Fruit fly (Drosophila melanogaster) whole organism, prepupa: Measurements from ENCODE around the gene plh.

ENCODE experiments used
- Blimp-1 ChIP-seq: fragments of 200-800 bp; sonication (Bioruptor generic); optimal IDR thresholded peaks from 3 replicates; lab custom pipeline; 2017; ENCODE audit warnings: missing biosample characterization, missing genetic modification characterization, mild to moderate bottlenecking, moderate library complexity, missing genetic modification reagents
- CG10669 ChIP-seq: fragments of 200-800 bp; sonication (Bioruptor generic); optimal IDR thresholded peaks from 3 replicates; lab custom pipeline; 2018; ENCODE audit warnings: missing biosample characterization, mild to moderate bottlenecking, missing genetic modification characterization, moderate library complexity
- CG11762 ChIP-seq: fragments of 200-800 bp; sonication (Bioruptor generic); optimal IDR thresholded peaks from 3 replicates; lab custom pipeline; 2016; ENCODE audit warnings: missing biosample characterization, missing genetic modification characterization; ENCODE audit not compliant: insufficient read depth
- CG11902 ChIP-seq: fragments of 200-800 bp; sonication (Bioruptor generic); optimal IDR thresholded peaks from 3 replicates; lab custom pipeline; 2016; ENCODE audit warnings: missing biosample characterization, missing genetic modification characterization
- CG15336 ChIP-seq: fragments of 200-800 bp; sonication (Bioruptor generic); IDR thresholded peaks from 2 replicates; pipeline ENCODE4 v1.3.6; 2022; ENCODE audit warnings: missing biosample characterization, missing genetic modification characterization
- CG1621 ChIP-seq: fragments of 200-800 bp; sonication (Bioruptor generic); optimal IDR thresholded peaks from 3 replicates; lab custom pipeline; 2018; ENCODE audit warnings: missing biosample characterization, mild to moderate bottlenecking, missing genetic modification characterization
- CG16779 ChIP-seq: fragments of 200-800 bp; sonication (Bioruptor generic); optimal IDR thresholded peaks from 3 replicates; lab custom pipeline; 2017; ENCODE audit warnings: missing biosample characterization, mild to moderate bottlenecking, missing genetic modification characterization
- CG32006 ChIP-seq: fragments of 200-800 bp; sonication (Bioruptor generic); optimal IDR thresholded peaks from 3 replicates; lab custom pipeline; 2017; ENCODE audit warnings: missing biosample characterization, mild to moderate bottlenecking, missing genetic modification characterization
- CG34406 ChIP-seq: fragments of 200-800 bp; sonication (Bioruptor generic); optimal IDR thresholded peaks from 3 replicates; lab custom pipeline; 2016; ENCODE audit warnings: missing biosample characterization, missing genetic modification characterization
- CG3919 ChIP-seq: fragments of 200-800 bp; sonication (Bioruptor generic); optimal IDR thresholded peaks from 3 replicates; lab custom pipeline; 2016; ENCODE audit warnings: missing biosample characterization, missing genetic modification characterization
- CG6276 ChIP-seq: fragments of 200-800 bp; sonication (Bioruptor generic); optimal IDR thresholded peaks from 2 replicates; lab custom pipeline; 2017; ENCODE audit warnings: missing biosample characterization, mild to moderate bottlenecking, missing genetic modification characterization
- CG6792 ChIP-seq: fragments of 200-800 bp; sonication (Bioruptor generic); optimal IDR thresholded peaks from 3 replicates; lab custom pipeline; 2016; ENCODE audit warnings: missing biosample characterization, missing genetic modification characterization
- CG6854 ChIP-seq: fragments of 200-800 bp; sonication (Bioruptor generic); optimal IDR thresholded peaks from 2 replicates; lab custom pipeline; 2017; ENCODE audit warnings: missing biosample characterization, mild to moderate bottlenecking, missing genetic modification characterization
- CG7368 ChIP-seq: fragments of 200-800 bp; sonication (Bioruptor generic); optimal IDR thresholded peaks from 3 replicates; lab custom pipeline; 2016; ENCODE audit warnings: missing biosample characterization, missing genetic modification characterization
- CG8119 ChIP-seq: fragments of 200-800 bp; sonication (Bioruptor generic); IDR thresholded peaks from 3 replicates; pipeline ENCODE4 v1.3.6; 2022; ENCODE audit warnings: missing biosample characterization, missing genetic modification characterization
- CG8319 ChIP-seq: fragments of 200-800 bp; sonication (Bioruptor generic); optimal IDR thresholded peaks from 3 replicates; lab custom pipeline; 2016; ENCODE audit warnings: missing biosample characterization, missing genetic modification characterization
- CG8632 ChIP-seq: fragments of 200-800 bp; sonication (Bioruptor generic); optimal IDR thresholded peaks from 3 replicates; lab custom pipeline; 2016; ENCODE audit warnings: missing biosample characterization, missing genetic modification characterization
- Eip75B ChIP-seq: fragments of 200-800 bp; sonication (Bioruptor generic); optimal IDR thresholded peaks from 3 replicates; lab custom pipeline; 2016; ENCODE audit warnings: missing biosample characterization, missing genetic modification characterization
- Eip78C ChIP-seq: fragments of 200-800 bp; sonication (Bioruptor generic); peaks from one replicate; lab custom pipeline; 2016; ENCODE audit warnings: missing biosample characterization, missing genetic modification characterization
- Eip93F ChIP-seq: fragments of 200-800 bp; sonication (Bioruptor generic); optimal IDR thresholded peaks from 2 replicates; lab custom pipeline; 2016; ENCODE audit warnings: missing biosample characterization, mild to moderate bottlenecking, missing genetic modification characterization
- Ets96B ChIP-seq: fragments of 200-800 bp; optimal IDR thresholded peaks from 2 replicates; lab custom pipeline; 2019; ENCODE audit warnings: missing biosample characterization, mild to moderate bottlenecking, missing genetic modification characterization, moderate library complexity
- Gug ChIP-seq: fragments of 200-800 bp; sonication (Bioruptor generic); IDR thresholded peaks from 2 replicates; pipeline ENCODE4 v1.3.6; 2022; ENCODE audit warnings: missing biosample characterization, missing genetic modification characterization
- Hr39 ChIP-seq: fragments of 200-800 bp; sonication (Bioruptor generic); optimal IDR thresholded peaks from 2 replicates; lab custom pipeline; 2016; ENCODE audit warnings: missing biosample characterization, missing genetic modification characterization
- Lpt ChIP-seq: fragments of 200-800 bp; sonication (Bioruptor generic); optimal IDR thresholded peaks from 3 replicates; lab custom pipeline; 2016; ENCODE audit warnings: missing biosample characterization, missing genetic modification characterization
- Sox102F ChIP-seq: fragments of 200-800 bp; sonication (Bioruptor generic); optimal IDR thresholded peaks from 2 replicates; lab custom pipeline; 2016; ENCODE audit warnings: missing biosample characterization, mild to moderate bottlenecking, missing genetic modification characterization
- Sox14 ChIP-seq: fragments of 200-800 bp; sonication (Bioruptor generic); optimal IDR thresholded peaks from 3 replicates; lab custom pipeline; 2016; ENCODE audit warnings: missing biosample characterization, missing genetic modification characterization
- achi ChIP-seq: fragments of 200-800 bp; sonication (Bioruptor generic); optimal IDR thresholded peaks from 3 replicates; lab custom pipeline; 2016; ENCODE audit warnings: missing biosample characterization, missing genetic modification characterization
- acj6 ChIP-seq: fragments of 200-800 bp; sonication (Bioruptor generic); optimal IDR thresholded peaks from 3 replicates; lab custom pipeline; 2016; ENCODE audit warnings: missing biosample characterization, missing genetic modification characterization
- cyc ChIP-seq: fragments of 200-800 bp; sonication (Bioruptor generic); optimal IDR thresholded peaks from 3 replicates; lab custom pipeline; 2016; ENCODE audit warnings: missing biosample characterization, missing genetic modification characterization
- dac ChIP-seq: fragments of 200-800 bp; sonication (Bioruptor generic); optimal IDR thresholded peaks from 2 replicates; lab custom pipeline; 2017; ENCODE audit warnings: missing biosample characterization, mild to moderate bottlenecking, missing genetic modification characterization
- dsx ChIP-seq: fragments of 200-800 bp; optimal IDR thresholded peaks from 3 replicates; lab custom pipeline; 2019; ENCODE audit warnings: missing biosample characterization, mild to moderate bottlenecking, missing genetic modification characterization, moderate library complexity; ENCODE audit not compliant: poor library complexity, severe bottlenecking
- eg ChIP-seq: fragments of 200-800 bp; sonication (Bioruptor generic); IDR thresholded peaks from 3 replicates; pipeline ENCODE4 v1.3.6; 2022; ENCODE audit warnings: missing biosample characterization, missing genetic modification characterization
- esn ChIP-seq: fragments of 200-800 bp; sonication (Bioruptor generic); optimal IDR thresholded peaks from 2 replicates; lab custom pipeline; 2016; ENCODE audit warnings: missing biosample characterization, mild to moderate bottlenecking, missing genetic modification characterization, moderate library complexity
- fd85E ChIP-seq: fragments of 200-800 bp; sonication (Bioruptor generic); optimal IDR thresholded peaks from 3 replicates; lab custom pipeline; 2016; ENCODE audit warnings: missing biosample characterization, missing genetic modification characterization
- fkh ChIP-seq: fragments of 200-800 bp; sonication (Bioruptor generic); optimal IDR thresholded peaks from 3 replicates; lab custom pipeline; 2017; ENCODE audit warnings: missing biosample characterization, mild to moderate bottlenecking, missing genetic modification characterization, moderate library complexity
- lz ChIP-seq: fragments of 200-800 bp; sonication (Bioruptor generic); optimal IDR thresholded peaks from 3 replicates; lab custom pipeline; 2016; ENCODE audit warnings: missing biosample characterization, missing genetic modification characterization
- net ChIP-seq: fragments of 200-800 bp; sonication (Bioruptor generic); optimal IDR thresholded peaks from 3 replicates; lab custom pipeline; 2016; ENCODE audit warnings: missing biosample characterization, missing genetic modification characterization
- pdm3 ChIP-seq: fragments of 200-800 bp; sonication (Bioruptor generic); optimal IDR thresholded peaks from 3 replicates; lab custom pipeline; 2016; ENCODE audit warnings: missing biosample characterization, missing genetic modification characterization
- salr ChIP-seq, 2 experiments: fragments of 200-800 bp; sonication (Bioruptor generic); optimal IDR thresholded peaks; 3 replicates each; lab custom pipeline; 2016 to 2018; ENCODE audit warnings: missing biosample characterization in 2 of 2, missing genetic modification characterization in 2 of 2, mild to moderate bottlenecking in 1 of 2
- ss ChIP-seq, 2 experiments: fragments of 200-800 bp; sonication (Bioruptor generic); optimal IDR thresholded peaks; 2 replicates in 1 of 2; 3 replicates in 1 of 2; lab custom pipeline; 2017 to 2018; ENCODE audit warnings: mild to moderate bottlenecking in 2 of 2, missing biosample characterization in 2 of 2, missing genetic modification characterization in 2 of 2, moderate library complexity in 1 of 2
- vri ChIP-seq: fragments of 200-800 bp; sonication (Bioruptor generic); optimal IDR thresholded peaks from 3 replicates; lab custom pipeline; 2016; ENCODE audit warnings: missing biosample characterization, mild to moderate bottlenecking, missing genetic modification characterization

Gene plh

DNA sequence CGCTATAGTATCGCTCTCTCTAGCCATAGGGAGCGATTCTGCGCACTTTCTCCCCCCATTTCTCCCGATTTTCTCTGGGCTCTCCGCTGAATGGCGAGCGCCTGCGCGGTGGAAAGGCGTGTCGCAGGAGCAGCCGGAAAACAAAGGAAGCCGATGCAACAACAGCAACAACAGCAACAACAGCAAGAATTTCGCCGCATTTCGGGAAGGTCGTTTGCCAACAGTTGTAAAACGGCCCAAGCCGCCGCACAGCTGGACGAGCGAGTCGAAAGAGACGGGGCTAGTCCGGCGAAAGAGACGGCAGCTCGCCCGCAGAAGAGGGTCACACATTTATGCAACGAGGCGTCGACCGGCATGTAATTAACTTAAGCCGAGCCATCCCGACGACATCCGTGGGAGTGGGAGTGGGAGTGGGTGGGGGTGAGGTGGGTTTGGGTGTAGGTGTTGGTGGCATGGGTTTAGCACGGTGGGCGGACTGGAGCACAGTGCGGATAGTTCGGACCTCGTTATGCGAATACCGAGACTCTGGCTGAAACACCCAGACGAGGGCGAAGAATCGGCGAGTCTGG, 10.7 kb upstream of the plh start:
- TF ChIP-seq dsx (GFP tag; lab: Kevin White, UChicago): no peak
- TF ChIP-seq CG7368: peak; percentile 2
- no peak for TF ChIP-seq salr (GFP tag; optimal IDR thresholded peaks at IDR 0.05; lab: Kevin White, UChicago)
- no peak for TF ChIP-seq Eip93F
- TF ChIP-seq CG1621 (tag; lab: Kevin White, UChicago): no peak
- TF ChIP-seq CG6854: peak; percentile 87
- no peak for TF ChIP-seq cyc (GFP tag; lab: Kevin White, UChicago)
- no peak for TF ChIP-seq Sox14 (GFP tag; lab: Kevin White, UChicago)
- no peak for TF ChIP-seq CG11762 (GFP tag; lab: Kevin White, UChicago)
- TF ChIP-seq CG6792 (GFP tag; lab: Kevin White, UChicago): no peak
- no peak for TF ChIP-seq fkh (GFP tag; lab: Kevin White, UChicago)
- TF ChIP-seq Lpt (GFP tag; lab: Kevin White, UChicago): no peak
- no peak for TF ChIP-seq CG34406 (GFP tag; lab: Kevin White, UChicago)
- TF ChIP-seq CG6276 (GFP tag; lab: Kevin White, UChicago): no peak
- no peak for TF ChIP-seq fd85E (GFP tag; lab: Kevin White, UChicago)
- no peak for TF ChIP-seq Sox102F (GFP tag; lab: Kevin White, UChicago)
- TF ChIP-seq CG11902 (GFP tag; lab: Kevin White, UChicago): no peak
- no peak for TF ChIP-seq CG16779 (tag; lab: Kevin White, UChicago)
- TF ChIP-seq Blimp-1: no peak
- TF ChIP-seq Eip78C (GFP tag; lab: Kevin White, UChicago): peak; percentile 46
- TF ChIP-seq Gug (GFP tag; lab: Robert Waterston, UW): no peak
- TF ChIP-seq CG8119: no peak
- TF ChIP-seq CG32006 (GFP tag; lab: Kevin White, UChicago): peak; percentile 1
- no peak for TF ChIP-seq Eip75B (GFP tag; lab: Kevin White, UChicago)
- TF ChIP-seq ss (GFP tag; optimal IDR thresholded peaks at IDR 0.05; lab: Kevin White, UChicago): no peak
- no peak for TF ChIP-seq CG3919
- no peak for TF ChIP-seq dac (GFP tag; lab: Kevin White, UChicago)
- no peak for TF ChIP-seq lz (GFP tag; lab: Kevin White, UChicago)

DNA sequence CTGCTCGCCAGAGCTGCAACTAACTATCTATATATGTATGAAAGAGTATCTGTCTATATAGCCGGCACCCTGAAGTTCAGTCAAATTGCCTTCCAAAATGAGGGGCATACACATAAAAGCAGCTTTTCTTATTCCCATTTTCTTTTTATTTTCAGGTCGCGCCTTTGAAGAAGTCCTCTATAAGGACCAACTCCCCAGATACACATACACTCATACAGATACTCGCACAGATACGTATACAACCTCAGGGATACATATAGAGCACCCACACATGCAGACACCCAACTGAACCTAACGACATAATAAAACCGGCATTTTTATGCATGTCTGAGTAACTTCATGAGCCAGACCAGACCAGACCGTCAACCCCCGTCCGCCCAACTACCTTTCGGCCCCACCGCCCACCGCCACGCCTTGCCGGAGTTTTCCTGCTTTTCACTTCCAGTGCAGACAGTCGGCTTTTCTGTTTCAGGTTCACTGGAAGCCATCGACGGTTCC, 10.1 kb upstream of the plh start:
- TF ChIP-seq CG34406 (GFP tag; lab: Kevin White, UChicago) (no peak), Eip78C (GFP tag; lab: Kevin White, UChicago) (peak; percentile 37)
- TF ChIP-seq, all 60 proteins: peak for 1

DNA sequence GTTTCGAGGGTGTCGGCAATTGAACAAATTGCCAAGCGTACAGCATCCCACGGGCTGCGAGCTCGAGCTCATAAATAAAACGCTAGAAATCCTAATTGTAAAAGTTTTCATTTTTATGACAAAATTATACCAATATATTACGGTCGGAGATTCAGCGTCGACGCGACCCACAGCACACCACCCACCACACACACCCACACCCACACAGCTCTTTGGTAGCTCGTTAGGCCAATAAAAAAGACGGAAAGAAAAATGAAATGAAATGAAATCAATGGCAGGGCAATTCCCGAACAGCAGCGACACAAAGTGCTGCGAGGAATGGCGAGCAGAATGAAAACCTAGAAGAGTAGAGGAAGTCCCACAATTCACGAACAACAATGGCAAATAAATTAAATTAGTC, 9.5 kb upstream of the plh start:
- TF ChIP-seq Hr39 (GFP tag; lab: Kevin White, UChicago) (no peak), vri (GFP tag; lab: Kevin White, UChicago) (no peak), CG8632 (GFP tag; lab: Kevin White, UChicago) (no peak), Ets96B (tag; lab: Kevin White, UChicago) (no peak)

DNA sequence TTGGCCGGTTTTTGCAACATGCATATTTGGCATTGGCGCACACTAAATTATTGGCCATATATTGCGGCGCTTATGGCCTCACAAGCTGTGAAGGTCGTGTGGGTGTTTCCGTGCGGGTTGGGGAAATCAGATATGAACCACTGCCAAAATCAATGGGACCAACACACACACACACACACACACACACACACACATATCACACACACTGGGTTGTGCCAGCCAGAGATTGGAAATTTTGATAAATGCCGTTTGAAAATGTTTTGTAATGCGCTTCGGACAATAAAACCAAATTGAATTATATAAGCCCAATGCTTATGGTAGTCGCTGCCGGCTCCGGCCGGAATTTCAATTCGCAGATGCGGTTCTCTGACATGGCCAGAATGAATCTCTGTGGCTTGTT, 8.6 kb upstream of the plh start:
- no peak for TF ChIP-seq CG15336
- TF ChIP-seq Sox14 (GFP tag; lab: Kevin White, UChicago): no peak
- TF ChIP-seq pdm3 (GFP tag; lab: Kevin White, UChicago): no peak
- no peak for TF ChIP-seq Gug (GFP tag; lab: Robert Waterston, UW)
- no peak for TF ChIP-seq ss (GFP tag; optimal IDR thresholded peaks at IDR 0.05; lab: Kevin White, UChicago)
- TF ChIP-seq net (GFP tag; lab: Kevin White, UChicago): no peak
- no peak for TF ChIP-seq acj6 (GFP tag; lab: Kevin White, UChicago)
- TF ChIP-seq CG8319 (GFP tag; lab: Kevin White, UChicago): no peak
- no peak for TF ChIP-seq esn (GFP tag; lab: Kevin White, UChicago)
- no peak for TF ChIP-seq eg
- TF ChIP-seq achi (GFP tag; lab: Kevin White, UChicago): no peak
- no peak for TF ChIP-seq CG3919
- TF ChIP-seq CG10669 (GFP tag; lab: Kevin White, UChicago): no peak
- TF ChIP-seq CG11762 (GFP tag; lab: Kevin White, UChicago): no peak
- no peak for TF ChIP-seq Eip78C (GFP tag; lab: Kevin White, UChicago)
- TF ChIP-seq, all 60 proteins: peak for 0
